Worm (Caenorhabditis elegans): ENCODE results near the gene pptr-1.

DNA sequence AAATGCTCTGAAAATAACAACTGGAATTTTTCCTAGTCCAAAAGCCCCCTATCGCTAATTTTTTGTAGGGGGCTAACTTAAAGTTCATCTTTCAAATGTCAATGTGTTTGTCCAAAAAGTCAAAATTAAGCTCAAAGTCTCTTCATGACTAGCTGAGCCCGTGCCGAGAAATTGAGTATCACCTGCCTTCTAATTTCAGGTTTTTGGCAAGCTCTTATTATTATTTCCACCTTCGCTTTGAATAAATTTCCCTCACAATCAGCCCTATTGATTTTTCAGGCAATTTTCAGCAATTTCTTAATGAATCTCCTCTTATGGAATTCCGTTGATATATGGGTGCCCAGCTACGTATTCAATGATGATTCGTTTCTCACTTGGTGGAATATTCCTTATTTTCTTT, 42.1 kb downstream of the pptr-1 start, which contains the start of gene sre-36:
- TF ChIP-seq W03F9.2 (tag; optimal IDR thresholded peaks at IDR 0.05) = no peak
- TF ChIP-seq him-1 (tag; optimal IDR thresholded peaks at IDR 0.05) = no peak

Data from whole organism, L4/young adult.